Worm (Caenorhabditis elegans) whole organism, L4 larva: ENCODE results near the gene C50E10.1.

Experiments used
- F10B5.3 ChIP-seq: sonication (generic microtip); optimal IDR thresholded peaks from 2 replicates; lab custom pipeline; 2016; ENCODE audit warnings: mild to moderate bottlenecking, missing genetic modification characterization, missing compliant biosample characterization
- F37D6.2 ChIP-seq: sonication (generic microtip); optimal IDR thresholded peaks from 2 replicates; lab custom pipeline; 2016; ENCODE audit warnings: mild to moderate bottlenecking, missing genetic modification characterization, missing compliant biosample characterization
- R02D3.7 ChIP-seq: fragments of 150-350 bp; sonication (generic microtip); optimal IDR thresholded peaks from 3 replicates; lab custom pipeline; 2014; ENCODE audit warnings: missing biosample characterization, missing genetic modification characterization
- Y75B8A.6 ChIP-seq: fragments of 200-800 bp; sonication (Bioruptor generic); IDR thresholded peaks from 2 replicates; pipeline ENCODE4 v1.3.6; 2022; ENCODE audit warnings: missing genetic modification reagents, missing genetic modification characterization, missing compliant biosample characterization
- aha-1 ChIP-seq: fragments of 150-350 bp; peaks from one replicate; lab custom pipeline; 2014; ENCODE audit warnings: missing biosample characterization, missing genetic modification characterization
- aly-2 ChIP-seq: sonication (generic microtip); optimal IDR thresholded peaks from 2 replicates; lab custom pipeline; 2018; ENCODE audit warnings: missing biosample characterization, missing genetic modification characterization
- ama-1 ChIP-seq: fragments of 150-350 bp; optimal IDR thresholded peaks from 2 replicates; lab custom pipeline; 2014; ENCODE audit warnings: inconsistent platforms, mixed read lengths
- ceh-20 ChIP-seq: fragments of 200-800 bp; sonication (Bioruptor generic); IDR thresholded peaks from 2 replicates; pipeline ENCODE4 v1.3.6; 2022; ENCODE audit warnings: missing genetic modification reagents, missing genetic modification characterization, missing compliant biosample characterization
- ceh-28 ChIP-seq: fragments of 150-350 bp; optimal IDR thresholded peaks from 2 replicates; lab custom pipeline; 2014; ENCODE audit warnings: missing biosample characterization, missing genetic modification reagents, missing genetic modification characterization
- ceh-62 ChIP-seq: sonication (generic microtip); optimal IDR thresholded peaks from 2 replicates; lab custom pipeline; 2017; ENCODE audit warnings: missing biosample characterization, missing genetic modification characterization
- daf-12 ChIP-seq: fragments of 150-350 bp; optimal IDR thresholded peaks from 2 replicates; lab custom pipeline; 2014; ENCODE audit warnings: missing biosample characterization, missing genetic modification reagents, missing genetic modification characterization
- daf-19 ChIP-seq: fragments of 200-800 bp; sonication (Bioruptor generic); conservative IDR thresholded peaks from 2 replicates; pipeline ENCODE4 v1.3.6; 2022; ENCODE audit warnings: missing genetic modification characterization, missing compliant biosample characterization
- dmd-8 ChIP-seq: fragments of 200-800 bp; sonication (Bioruptor generic); IDR thresholded peaks from 2 replicates; pipeline ENCODE4 v1.3.6; 2022; ENCODE audit warnings: missing genetic modification characterization, missing compliant biosample characterization
- dve-1 ChIP-seq: sonication (generic microtip); optimal IDR thresholded peaks from 2 replicates; lab custom pipeline; 2017; ENCODE audit warnings: antibody characterized with exemption, mild to moderate bottlenecking, missing genetic modification characterization, missing compliant biosample characterization; ENCODE audit not compliant: insufficient read depth
- egl-27 ChIP-seq: sonication (generic microtip); optimal IDR thresholded peaks from 3 replicates; lab custom pipeline; 2017; ENCODE audit warnings: missing biosample characterization, missing genetic modification reagents, missing genetic modification characterization
- fkh-10 ChIP-seq: fragments of 150-350 bp; optimal IDR thresholded peaks from 2 replicates; lab custom pipeline; 2014; ENCODE audit warnings: missing biosample characterization, missing genetic modification reagents, missing genetic modification characterization
- gei-8 ChIP-seq: fragments of 200-800 bp; sonication (Bioruptor generic); optimal IDR thresholded peaks from 2 replicates; lab custom pipeline; 2018; ENCODE audit warnings: mild to moderate bottlenecking, missing genetic modification characterization, missing compliant biosample characterization
- hif-1 ChIP-seq, 2 experiments: sonication (generic microtip); optimal IDR thresholded peaks; 2 replicates each; lab custom pipeline; 2016 to 2017; ENCODE audit warnings: missing compliant biosample characterization in 2 of 2, missing genetic modification characterization in 2 of 2, missing genetic modification reagents in 2 of 2, missing genotype in 2 of 2, mild to moderate bottlenecking in 1 of 2
- hlh-30 ChIP-seq: sonication (generic microtip); optimal IDR thresholded peaks from 2 replicates; lab custom pipeline; 2017; ENCODE audit warnings: antibody characterized with exemption, mild to moderate bottlenecking, missing genetic modification characterization, missing compliant biosample characterization; ENCODE audit not compliant: insufficient read depth
- jun-1 ChIP-seq: fragments of 150-350 bp; optimal IDR thresholded peaks from 2 replicates; lab custom pipeline; 2014; ENCODE audit warnings: missing biosample characterization, missing genetic modification reagents, missing genetic modification characterization
- lin-13 ChIP-seq: fragments of 150-350 bp; optimal IDR thresholded peaks from 2 replicates; lab custom pipeline; 2014; ENCODE audit warnings: missing biosample characterization, missing genetic modification reagents, missing genetic modification characterization
- lin-15B ChIP-seq: fragments of 150-350 bp; sonication (generic microtip); optimal IDR thresholded peaks from 3 replicates; lab custom pipeline; 2014; ENCODE audit warnings: missing biosample characterization, missing genetic modification characterization
- lin-38 ChIP-seq: fragments of 200-800 bp; sonication (Bioruptor generic); IDR thresholded peaks from 2 replicates; pipeline ENCODE4 v1.3.6; 2022; ENCODE audit warnings: missing genetic modification reagents, missing genetic modification characterization, missing compliant biosample characterization
- lin-39 ChIP-seq: fragments of 150-350 bp; optimal IDR thresholded peaks from 2 replicates; lab custom pipeline; 2014; ENCODE audit warnings: missing biosample characterization, missing genetic modification reagents, missing genetic modification characterization
- lsy-2 ChIP-seq, 2 experiments: fragments of 150-350 bp in 1 of 2; sonication (generic microtip) in 1 of 2; optimal IDR thresholded peaks; 2 replicates each; lab custom pipeline; 2014 to 2017; ENCODE audit warnings: missing biosample characterization in 2 of 2, missing genetic modification characterization in 2 of 2
- mdl-1 ChIP-seq, 2 experiments: fragments of 150-350 bp in 1 of 2; sonication (generic microtip) in 1 of 2; optimal IDR thresholded peaks; 2 replicates each; lab custom pipeline; 2014 to 2017; ENCODE audit warnings: missing biosample characterization in 2 of 2, missing genetic modification characterization in 2 of 2
- mdt-29 ChIP-seq: fragments of 200-800 bp; sonication (Bioruptor generic); IDR thresholded peaks from 2 replicates; pipeline ENCODE4 v1.3.6; 2022; ENCODE audit warnings: missing genetic modification reagents, missing genetic modification characterization, missing compliant biosample characterization
- mes-2 ChIP-seq: sonication (generic microtip); optimal IDR thresholded peaks from 2 replicates; lab custom pipeline; 2016; ENCODE audit warnings: missing genotype, mild to moderate bottlenecking, missing genetic modification characterization, missing compliant biosample characterization; ENCODE audit not compliant: poor library complexity, severe bottlenecking
- nhr-237 ChIP-seq: sonication (generic microtip); optimal IDR thresholded peaks from 2 replicates; lab custom pipeline; 2017; ENCODE audit warnings: missing biosample characterization, missing genetic modification characterization
- nhr-28 ChIP-seq: fragments of 150-350 bp; optimal IDR thresholded peaks from 2 replicates; lab custom pipeline; 2014; ENCODE audit warnings: missing biosample characterization, missing genetic modification characterization
- nhr-42 ChIP-seq: fragments of 200-800 bp; sonication (Bioruptor generic); IDR thresholded peaks from 2 replicates; pipeline ENCODE4 v1.3.6; 2022; ENCODE audit warnings: missing genetic modification characterization, missing compliant biosample characterization
- pha-4 ChIP-seq, 2 experiments: fragments of 150-350 bp in 1 of 2; fragments of 200-800 bp in 1 of 2; sonication (Bioruptor generic) in 1 of 2; IDR thresholded peaks in 1 of 2; optimal IDR thresholded peaks in 1 of 2; 2 replicates each; pipeline versions ENCODE4 v1.3.6 to Lab custom; 2014 to 2022; ENCODE audit warnings: missing genetic modification characterization in 2 of 2, missing genetic modification reagents in 2 of 2, missing biosample characterization in 1 of 2, missing compliant biosample characterization in 1 of 2
- php-3 ChIP-seq: fragments of 200-800 bp; sonication (Bioruptor generic); IDR thresholded peaks from 2 replicates; pipeline ENCODE4 v1.3.6; 2022; ENCODE audit warnings: missing genetic modification reagents, missing genetic modification characterization, missing compliant biosample characterization
- rbr-2 ChIP-seq: sonication (generic microtip); optimal IDR thresholded peaks from 2 replicates; lab custom pipeline; 2016; ENCODE audit warnings: missing genotype, missing genetic modification characterization, missing compliant biosample characterization
- sdz-12 ChIP-seq: fragments of 200-800 bp; sonication (Bioruptor generic); optimal IDR thresholded peaks from 2 replicates; lab custom pipeline; 2018; ENCODE audit warnings: mild to moderate bottlenecking, missing genetic modification characterization, missing compliant biosample characterization
- spr-1 ChIP-seq: sonication (generic microtip); optimal IDR thresholded peaks from 2 replicates; lab custom pipeline; 2016; ENCODE audit warnings: mild to moderate bottlenecking, missing genetic modification characterization, missing compliant biosample characterization
- unc-39 ChIP-seq: sonication (generic microtip); optimal IDR thresholded peaks from 2 replicates; lab custom pipeline; 2017; ENCODE audit warnings: missing biosample characterization, missing genetic modification characterization
- zag-1 ChIP-seq: fragments of 150-350 bp; optimal IDR thresholded peaks from 2 replicates; lab custom pipeline; 2014; ENCODE audit warnings: missing biosample characterization, missing genetic modification characterization
- zfp-3 ChIP-seq: fragments of 200-800 bp; sonication (Bioruptor generic); conservative IDR thresholded peaks from 2 replicates; pipeline ENCODE4 v1.3.6; 2022; ENCODE audit warnings: missing genetic modification reagents, missing genetic modification characterization, missing compliant biosample characterization
- zip-11 ChIP-seq: fragments of 200-800 bp; sonication (Bioruptor generic); IDR thresholded peaks from 2 replicates; pipeline ENCODE4 v1.3.6; 2022; ENCODE audit warnings: missing genetic modification characterization, missing compliant biosample characterization

C50E10.1 gene

ce11 chrII:12302354-12302753 lies at the start of gene C50E10.1:
C50E10.1 (minus strand) TSS chrII:12302454.
- TF ChIP-seq R02D3.7 (tag; lab: Kevin White, UChicago) (no peak), gei-8 (no peak), nhr-237 (tag; lab: Kevin White, UChicago) (no peak), Y75B8A.6 (GFP tag; lab: Robert Waterston, UW) (no peak), lin-39 (tag; lab: Kevin White, UChicago) (no peak), ceh-20 (no peak), egl-27 (tag; lab: Kevin White, UChicago) (no peak), ceh-28 (tag; lab: Kevin White, UChicago) (no peak), lin-38 (GFP tag; lab: Robert Waterston, UW) (no peak), ceh-62 (no peak), lin-15B (no peak), rbr-2 (tag; lab: Kevin White, UChicago) (no peak)
- TF ChIP-seq, all 104 proteins: peak for 0

- no peak for TF ChIP-seq F10B5.3
- TF ChIP-seq nhr-28 = peak; percentile 43
- TF ChIP-seq fkh-10 (GFP tag; lab: Kevin White, UChicago) = no peak
- no peak for TF ChIP-seq hif-1 (tag; optimal IDR thresholded peaks at IDR 0.05; lab: Kevin White, UChicago)
- TF ChIP-seq mdl-1 (tag; optimal IDR thresholded peaks at IDR 0.05; lab: Kevin White, UChicago) = peak in 1 of 2 experiments; percentile 9
- no peak for TF ChIP-seq daf-19 (GFP tag; lab: Robert Waterston, UW)
- TF ChIP-seq aly-2 = no peak
- peak; percentile 40 for TF ChIP-seq aha-1 (tag; lab: Kevin White, UChicago)
- TF ChIP-seq F37D6.2 (tag; lab: Kevin White, UChicago) = no peak
- no peak for TF ChIP-seq dve-1
- TF ChIP-seq mdt-29 = no peak
- no peak for TF ChIP-seq sdz-12 (GFP tag; lab: Kevin White, UChicago)
- TF ChIP-seq spr-1 = no peak
- no peak for TF ChIP-seq php-3
- TF ChIP-seq lin-39 (tag; lab: Kevin White, UChicago) = no peak
- TF ChIP-seq mes-2 (tag; lab: Kevin White, UChicago) = peak; percentile 30
- TF ChIP-seq daf-12 (tag; lab: Kevin White, UChicago) = no peak
- no peak for TF ChIP-seq jun-1 (tag; lab: Kevin White, UChicago)
- TF ChIP-seq zip-11 = no peak
- TF ChIP-seq zag-1 (tag; lab: Kevin White, UChicago) = no peak
- no peak for TF ChIP-seq lin-13 (GFP tag; lab: Kevin White, UChicago)
- TF ChIP-seq nhr-42 = no peak
- no peak for TF ChIP-seq dmd-8 (GFP tag; lab: Robert Waterston, UW)
- TF ChIP-seq lsy-2 (tag; optimal IDR thresholded peaks at IDR 0.05; lab: Kevin White, UChicago) = peak in 1 of 2 experiments; percentile 40
- no peak for TF ChIP-seq unc-39 (tag; lab: Kevin White, UChicago)
- no peak for TF ChIP-seq zfp-3 (GFP tag; lab: Robert Waterston, UW)
- TF ChIP-seq ama-1 (lab: Kevin White, UChicago) = no peak
- no peak for TF ChIP-seq hlh-30 (tag; lab: Kevin White, UChicago)
- TF ChIP-seq pha-4 (GFP tag; IDR thresholded peaks at IDR 0.05; lab: Robert Waterston, UW) = no peak
- no peak for TF ChIP-seq pha-4 (tag; optimal IDR thresholded peaks at IDR 0.05; lab: Kevin White, UChicago)
These were observed 48.6 kb upstream of the C50E10.1 start for ce11 chrII:12350737-12351275.
